Fruit fly (Drosophila melanogaster) Kc167 (cell line): ENCODE measurements around the gene Mrp5.

Source experiments
- Myc ChIP-seq: fragments of >200 bp; optimal IDR thresholded peaks from 2 replicates; lab custom pipeline; 2017; ENCODE audit warnings: missing external identifiers
- Sin3A ChIP-seq: fragments of >200 bp; optimal IDR thresholded peaks from 2 replicates; lab custom pipeline; 2018; ENCODE audit warnings: missing external identifiers
- h ChIP-seq: fragments of >200 bp; optimal IDR thresholded peaks from 3 replicates; lab custom pipeline; 2018; ENCODE audit warnings: missing external identifiers
- insv ChIP-seq: fragments of >200 bp; optimal IDR thresholded peaks from 3 replicates; lab custom pipeline; 2018; ENCODE audit warnings: missing external identifiers
- psq ChIP-seq: fragments of >200 bp; optimal IDR thresholded peaks from 2 replicates; lab custom pipeline; 2017; ENCODE audit warnings: missing external identifiers
- ttk ChIP-seq: sonication (Bioruptor generic); optimal IDR thresholded peaks from 2 replicates; lab custom pipeline; 2017; ENCODE audit warnings: missing external identifiers

dm6 chr3R:19908863-19909343 is 33.4 kb upstream of the Mrp5 start:
- TF ChIP-seq Sin3A (lab: Kevin White, UChicago), result no peak
- no peak for TF ChIP-seq psq (lab: Kevin White, UChicago)
- TF ChIP-seq insv, result no peak
- TF ChIP-seq Myc (lab: Kevin White, UChicago), result no peak
- TF ChIP-seq h (lab: Kevin White, UChicago), result no peak
- no peak for TF ChIP-seq ttk
